Fruit fly (Drosophila melanogaster): ENCODE results near the gene CG1812.

Gene CG1812

DNA sequence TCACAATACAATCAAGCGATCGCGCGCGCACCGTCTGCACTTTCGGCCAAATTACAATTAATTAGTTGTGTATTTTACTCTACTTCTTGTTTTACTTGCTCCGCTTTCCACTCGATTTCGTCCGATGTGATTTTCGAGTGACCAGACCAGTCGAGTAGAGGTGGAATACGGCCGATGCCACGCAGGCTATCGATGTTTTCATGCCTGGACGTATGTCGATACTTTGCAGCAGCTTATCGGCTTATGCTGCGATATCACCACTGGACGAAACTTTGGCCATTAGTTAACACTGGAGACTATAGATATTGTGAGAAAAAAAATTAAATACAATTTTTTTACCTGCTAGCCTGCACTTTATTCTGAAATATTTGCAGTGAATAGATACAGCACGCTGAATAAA lies 804 bp upstream of the CG1812 start, which contains the start of gene RhoGAP19D (continued):
- no peak for TF ChIP-seq Asciz (GFP tag; optimal IDR thresholded peaks at IDR 0.05)
- peak; percentile 79 for TF ChIP-seq CG3847 (GFP tag; IDR thresholded peaks at IDR 0.05)
- TF ChIP-seq CG7357 (GFP tag; IDR thresholded peaks at IDR 0.05) = no peak
- TF ChIP-seq Spps (tag; optimal IDR thresholded peaks at IDR 0.05) = no peak
- peak; percentile 16 for TF ChIP-seq ftz-f1 (GFP tag; optimal IDR thresholded peaks at IDR 0.05)
- no peak for TF ChIP-seq Stat92E (GFP tag; optimal IDR thresholded peaks at IDR 0.05)
- peak; percentile 69 for TF ChIP-seq CG15514 (GFP tag; optimal IDR thresholded peaks at IDR 0.05)
- TF ChIP-seq Hey (tag; optimal IDR thresholded peaks at IDR 0.05) = peak; percentile 14
- TF ChIP-seq CG2199 (GFP tag; IDR thresholded peaks at IDR 0.05) = no peak
- no peak for TF ChIP-seq TFAM (GFP tag; optimal IDR thresholded peaks at IDR 0.05)
- TF ChIP-seq CG6683 (GFP tag; optimal IDR thresholded peaks at IDR 0.05) = no peak
- no peak for TF ChIP-seq run (tag; optimal IDR thresholded peaks at IDR 0.05)
- TF ChIP-seq unc-4 (GFP tag; IDR thresholded peaks at IDR 0.05; ENCODE audit: partially characterized antibody) = peak; percentile 86
- TF ChIP-seq bsh (GFP tag; optimal IDR thresholded peaks at IDR 0.05) = no peak
- no peak for TF ChIP-seq nau (GFP tag; optimal IDR thresholded peaks at IDR 0.05)
- peak; percentile 25 for TF ChIP-seq Sin3A (optimal IDR thresholded peaks at IDR 0.05)
- TF ChIP-seq CG12104 (GFP tag; optimal IDR thresholded peaks at IDR 0.05) = no peak
- no peak for TF ChIP-seq CG14965 (GFP tag; optimal IDR thresholded peaks at IDR 0.05; ENCODE audit: borderline replicate concordance)
- TF ChIP-seq CG16813 (GFP tag; IDR thresholded peaks at IDR 0.05; ENCODE audit: partially characterized antibody) = peak; percentile 96
- TF ChIP-seq jing (GFP tag; optimal IDR thresholded peaks at IDR 0.05) = no peak
- TF ChIP-seq Rx (GFP tag; IDR thresholded peaks at IDR 0.05) = peak; percentile 53
- TF ChIP-seq pnt (GFP tag; optimal IDR thresholded peaks at IDR 0.05) = peak; percentile 28
- peak; percentile 14 for TF ChIP-seq sd (tag; optimal IDR thresholded peaks at IDR 0.05)
- peak; percentile 61 for TF ChIP-seq CG18599 (GFP tag; optimal IDR thresholded peaks at IDR 0.05)
- no peak for TF ChIP-seq crc (GFP tag; optimal IDR thresholded peaks at IDR 0.05)
- TF ChIP-seq Jarid2 (GFP tag; optimal IDR thresholded peaks at IDR 0.05) = peak; percentile 70
- TF ChIP-seq CG16779 (GFP tag; IDR thresholded peaks at IDR 0.05) = peak; percentile 58
- peak; percentile 98 for TF ChIP-seq bbx (GFP tag; IDR thresholded peaks at IDR 0.05; ENCODE audit: partially characterized antibody)
- 0 out of 3 replicates have a peak, but pooled peaks have one; percentile 53 for TF ChIP-seq Optix (GFP tag; IDR thresholded peaks at IDR 0.05)
- peak; percentile 92 for TF ChIP-seq ato (GFP tag; IDR thresholded peaks at IDR 0.05; ENCODE audit: partially characterized antibody)
- no peak for TF ChIP-seq disco-r (GFP tag; optimal IDR thresholded peaks at IDR 0.05)
- TF ChIP-seq CG10654 (GFP tag; optimal IDR thresholded peaks at IDR 0.05) = peak; percentile 29
- peak; percentile 25 for TF ChIP-seq CG8089 (GFP tag; optimal IDR thresholded peaks at IDR 0.05)
- no peak for TF ChIP-seq CG12236 (GFP tag; optimal IDR thresholded peaks at IDR 0.05)
- TF ChIP-seq CG9727 (GFP tag; optimal IDR thresholded peaks at IDR 0.05) = no peak

DNA sequence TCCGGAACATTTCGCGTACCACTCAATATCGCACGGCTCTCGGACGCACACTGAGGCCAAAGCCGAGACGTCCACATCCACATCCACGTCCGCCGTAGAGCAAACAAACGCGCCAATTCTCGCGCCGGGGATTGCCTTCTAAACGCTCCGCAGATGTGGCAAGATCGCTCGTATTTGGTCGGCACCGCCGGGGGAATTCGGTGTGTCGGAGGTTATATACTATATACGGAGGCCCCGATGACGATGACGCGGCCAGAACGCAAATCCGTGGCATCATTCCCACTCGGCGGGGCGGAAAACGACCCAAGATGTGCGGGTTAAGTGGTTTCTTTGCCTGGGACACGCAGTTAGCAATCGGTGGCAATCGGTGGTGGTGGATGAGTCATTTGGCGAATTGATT lies 6.9 kb downstream of the CG1812 start:
- TF ChIP-seq CG12769 (tag; optimal IDR thresholded peaks at IDR 0.05) (peak; percentile 79), hbn (GFP tag; IDR thresholded peaks at IDR 0.05; ENCODE audit: partially characterized antibody) (no peak), Med (GFP tag) (peak; percentile 35), sd (tag; optimal IDR thresholded peaks at IDR 0.05) (peak; percentile 8), crol (GFP tag; IDR thresholded peaks at IDR 0.05) (0 out of 2 replicates have a peak, but pooled peaks have one; percentile 7), CG6175 (GFP tag; IDR thresholded peaks at IDR 0.05) (peak; percentile 75; the same call in 1 of the 3 replicates), Hr78 (GFP tag; optimal IDR thresholded peaks at IDR 0.05) (peak in 1 of 2 experiments; percentile 69), Deaf1 (tag; optimal IDR thresholded peaks at IDR 0.05) (peak; percentile 67), mam (GFP tag; optimal IDR thresholded peaks at IDR 0.05) (no peak)
